Worm (Caenorhabditis elegans) whole organism, L3 larva: ENCODE results near the gene glod-4.

ENCODE experiments used
- R02D3.7 ChIP-seq: fragments of 150-350 bp; optimal IDR thresholded peaks from 2 replicates; lab custom pipeline; 2014; ENCODE audit warnings: missing biosample characterization, missing genetic modification characterization
- ZK546.5 ChIP-seq: sonication (generic microtip); optimal IDR thresholded peaks from 2 replicates; lab custom pipeline; 2017; ENCODE audit warnings: missing biosample characterization, missing genetic modification characterization
- aly-2 ChIP-seq: fragments of 150-350 bp; optimal IDR thresholded peaks from 2 replicates; lab custom pipeline; 2014; ENCODE audit warnings: missing biosample characterization, missing genetic modification characterization
- ama-1 ChIP-seq: fragments of 150-350 bp; optimal IDR thresholded peaks from 2 replicates; lab custom pipeline; 2018
- ceh-16 ChIP-seq: sonication (generic microtip); optimal IDR thresholded peaks from 2 replicates; lab custom pipeline; 2017; ENCODE audit warnings: missing biosample characterization, missing genetic modification characterization
- ceh-28 ChIP-seq: fragments of 150-350 bp; optimal IDR thresholded peaks from 2 replicates; lab custom pipeline; 2014; ENCODE audit warnings: missing biosample characterization, missing genetic modification reagents, missing genetic modification characterization
- ceh-82 ChIP-seq: fragments of 150-350 bp; optimal IDR thresholded peaks from 2 replicates; lab custom pipeline; 2014; ENCODE audit warnings: missing biosample characterization, missing genetic modification characterization
- ceh-9 ChIP-seq: sonication (generic microtip); optimal IDR thresholded peaks from 2 replicates; lab custom pipeline; 2018; ENCODE audit warnings: missing biosample characterization, missing genetic modification characterization
- daf-12 ChIP-seq: fragments of 150-350 bp; optimal IDR thresholded peaks from 2 replicates; lab custom pipeline; 2014; ENCODE audit warnings: missing biosample characterization, missing genetic modification reagents, missing genetic modification characterization
- egl-27 ChIP-seq: sonication (generic microtip); optimal IDR thresholded peaks from 4 replicates; lab custom pipeline; 2017; ENCODE audit warnings: missing biosample characterization, missing genetic modification reagents, missing genetic modification characterization
- egl-5 ChIP-seq: fragments of 150-350 bp; optimal IDR thresholded peaks from 2 replicates; lab custom pipeline; 2017; ENCODE audit warnings: missing biosample characterization, missing genetic modification reagents, missing genetic modification characterization, inconsistent platforms
- elt-1 ChIP-seq: fragments of 150-350 bp; optimal IDR thresholded peaks from 2 replicates; lab custom pipeline; 2014; ENCODE audit warnings: missing biosample characterization, missing genetic modification characterization
- elt-2 ChIP-seq: sonication (generic microtip); optimal IDR thresholded peaks from 2 replicates; lab custom pipeline; 2016; ENCODE audit warnings: missing genetic modification reagents, mild to moderate bottlenecking, missing genetic modification characterization, missing compliant biosample characterization
- elt-3 ChIP-seq, 3 experiments: fragments of 150-350 bp in 1 of 3; sonication (generic microtip) in 2 of 3; optimal IDR thresholded peaks; 2 replicates in 2 of 3; 4 replicates in 1 of 3; lab custom pipeline; 2014 to 2017; ENCODE audit warnings: missing biosample characterization in 3 of 3, missing genetic modification characterization in 3 of 3
- eor-1 ChIP-seq, 2 experiments: fragments of 150-350 bp; optimal IDR thresholded peaks; 2 replicates each; lab custom pipeline; 2014 to 2018; ENCODE audit warnings: missing biosample characterization in 2 of 2, missing genetic modification characterization in 2 of 2
- fkh-10 ChIP-seq: sonication (generic microtip); optimal IDR thresholded peaks from 2 replicates; lab custom pipeline; 2017; ENCODE audit warnings: missing biosample characterization, missing genetic modification reagents, missing genetic modification characterization
- fos-1 ChIP-seq: fragments of 150-350 bp; optimal IDR thresholded peaks from 2 replicates; lab custom pipeline; 2014; ENCODE audit warnings: missing biosample characterization, missing genetic modification characterization
- hmg-11 ChIP-seq: sonication (generic microtip); optimal IDR thresholded peaks from 2 replicates; lab custom pipeline; 2016; ENCODE audit warnings: missing genetic modification characterization, missing compliant biosample characterization
- jun-1 ChIP-seq: fragments of 150-350 bp; optimal IDR thresholded peaks from 2 replicates; lab custom pipeline; 2014; ENCODE audit warnings: missing biosample characterization, missing genetic modification reagents, missing genetic modification characterization
- lin-39 ChIP-seq: fragments of 150-350 bp; optimal IDR thresholded peaks from 2 replicates; lab custom pipeline; 2018; ENCODE audit warnings: missing biosample characterization, missing genetic modification reagents, missing genetic modification characterization
- mdl-1 ChIP-seq: fragments of 150-350 bp; optimal IDR thresholded peaks from 2 replicates; lab custom pipeline; 2014; ENCODE audit warnings: missing biosample characterization, missing genetic modification characterization
- mml-1 ChIP-seq: fragments of 150-350 bp; sonication (generic microtip); optimal IDR thresholded peaks from 3 replicates; lab custom pipeline; 2014; ENCODE audit warnings: missing biosample characterization, missing genetic modification characterization
- nfya-1 ChIP-seq: sonication (generic microtip); optimal IDR thresholded peaks from 2 replicates; lab custom pipeline; 2017; ENCODE audit warnings: missing genetic modification characterization, mild to moderate bottlenecking, missing compliant biosample characterization, antibody characterized with exemption, moderate library complexity; ENCODE audit not compliant: insufficient read depth
- nhr-11 ChIP-seq: fragments of 150-350 bp; optimal IDR thresholded peaks from 2 replicates; lab custom pipeline; 2014; ENCODE audit warnings: missing biosample characterization, missing genetic modification characterization
- nhr-12 ChIP-seq: fragments of 150-350 bp; optimal IDR thresholded peaks from 2 replicates; lab custom pipeline; 2014; ENCODE audit warnings: missing biosample characterization, missing genetic modification characterization
- nhr-23 ChIP-seq: fragments of 150-350 bp; optimal IDR thresholded peaks from 2 replicates; lab custom pipeline; 2014; ENCODE audit warnings: missing biosample characterization, missing genetic modification reagents, missing genetic modification characterization
- nhr-237 ChIP-seq: fragments of 150-350 bp; optimal IDR thresholded peaks from 2 replicates; lab custom pipeline; 2014; ENCODE audit warnings: missing biosample characterization, missing genetic modification characterization
- nhr-25 ChIP-seq: sonication (generic microtip); optimal IDR thresholded peaks from 2 replicates; lab custom pipeline; 2017; ENCODE audit warnings: missing biosample characterization, missing genetic modification characterization
- nhr-28 ChIP-seq: fragments of 150-350 bp; optimal IDR thresholded peaks from 2 replicates; lab custom pipeline; 2014; ENCODE audit warnings: missing biosample characterization, missing genetic modification characterization
- nhr-67 ChIP-seq: fragments of 150-350 bp; optimal IDR thresholded peaks from 2 replicates; lab custom pipeline; 2014; ENCODE audit warnings: missing biosample characterization, missing genetic modification characterization
- nhr-76 ChIP-seq: fragments of 150-350 bp; sonication (generic microtip); optimal IDR thresholded peaks from 5 replicates; lab custom pipeline; 2014; ENCODE audit warnings: missing biosample characterization, missing genetic modification characterization
- nhr-77 ChIP-seq: fragments of 150-350 bp; optimal IDR thresholded peaks from 2 replicates; lab custom pipeline; 2014; ENCODE audit warnings: missing biosample characterization, missing genetic modification characterization
- pha-4 ChIP-seq: fragments of 150-350 bp; optimal IDR thresholded peaks from 2 replicates; lab custom pipeline; 2014; ENCODE audit warnings: missing biosample characterization, missing genetic modification reagents, missing genetic modification characterization
- pqm-1 ChIP-seq: fragments of 150-350 bp; optimal IDR thresholded peaks from 2 replicates; lab custom pipeline; 2017; ENCODE audit warnings: missing biosample characterization, missing genetic modification characterization, inconsistent platforms
- sea-2 ChIP-seq: fragments of 150-350 bp; sonication (generic microtip); optimal IDR thresholded peaks from 4 replicates; lab custom pipeline; 2014; ENCODE audit warnings: missing biosample characterization, missing genetic modification reagents, missing genetic modification characterization
- skn-1 ChIP-seq: fragments of 150-350 bp; optimal IDR thresholded peaks from 2 replicates; lab custom pipeline; 2014; ENCODE audit warnings: missing biosample characterization, missing genetic modification characterization
- snpc-4 ChIP-seq: fragments of 150-350 bp; optimal IDR thresholded peaks from 2 replicates; lab custom pipeline; 2014; ENCODE audit warnings: missing biosample characterization, missing genetic modification characterization
- tbx-2 ChIP-seq: sonication (generic microtip); optimal IDR thresholded peaks from 2 replicates; lab custom pipeline; 2016; ENCODE audit warnings: mild to moderate bottlenecking, missing genetic modification characterization, missing compliant biosample characterization
- unc-39 ChIP-seq: sonication (generic microtip); optimal IDR thresholded peaks from 4 replicates; lab custom pipeline; 2017; ENCODE audit warnings: missing biosample characterization, missing genetic modification characterization
- zag-1 ChIP-seq: fragments of 150-350 bp; optimal IDR thresholded peaks from 2 replicates; lab custom pipeline; 2014; ENCODE audit warnings: missing biosample characterization, missing genetic modification characterization
- ztf-11 ChIP-seq: fragments of 150-350 bp; optimal IDR thresholded peaks from 2 replicates; lab custom pipeline; 2014; ENCODE audit warnings: missing biosample characterization, missing genetic modification characterization
- ztf-4 ChIP-seq: fragments of 150-350 bp; optimal IDR thresholded peaks from 2 replicates; lab custom pipeline; 2014; ENCODE audit warnings: missing biosample characterization, missing genetic modification characterization

glod-4 gene

ce11 chrIII:4160937-4161336 is 7.5 kb downstream of the glod-4 start, which contains the start of gene C01G12.16:
Gene C01G12.16, plus strand, starts transcription at chrIII:4161237.
- TF ChIP-seq skn-1 (tag; lab: Kevin White, UChicago) (no peak), nhr-28 (tag; lab: Kevin White, UChicago) (no peak), hmg-11 (tag; lab: Kevin White, UChicago) (no peak), nhr-11 (tag; lab: Kevin White, UChicago) (no peak), elt-3 (tag; optimal IDR thresholded peaks at IDR 0.05; lab: Kevin White, UChicago) (no peak), fos-1 (tag; lab: Kevin White, UChicago) (no peak), ceh-82 (tag; lab: Kevin White, UChicago) (no peak)

ce11 chrIII:4164071-4164470 is 10.7 kb downstream of the glod-4 start, which contains the start of gene C16C10.8:
Gene C16C10.8, minus strand, starts transcription at chrIII:4164171.
- TF ChIP-seq unc-39 (no peak), nhr-237 (no peak)

- TF ChIP-seq ZK546.5 (tag; lab: Kevin White, UChicago) (no peak), ama-1 (lab: Kevin White, UChicago) (no peak), nhr-28 (tag; lab: Kevin White, UChicago) (no peak), nhr-77 (tag; lab: Kevin White, UChicago) (no peak), jun-1 (tag; lab: Kevin White, UChicago) (no peak), unc-39 (no peak), lin-39 (tag; lab: Kevin White, UChicago) (no peak), ceh-16 (no peak), elt-2 (tag; lab: Kevin White, UChicago) (no peak), tbx-2 (tag; lab: Kevin White, UChicago) (no peak), egl-27 (no peak), fkh-10 (no peak), egl-5 (tag; lab: Kevin White, UChicago) (no peak), mdl-1 (tag; lab: Kevin White, UChicago) (no peak), pqm-1 (no peak)
Measured at ce11 chrIII:4166745-4167144, 13.3 kb downstream of the glod-4 start, which contains the start of gene rnf-5. Gene rnf-5, minus strand, starts transcription at chrIII:4166845.

- no peak for TF ChIP-seq zag-1 (tag; lab: Kevin White, UChicago)
- TF ChIP-seq ztf-11 (tag; lab: Kevin White, UChicago): no peak
- TF ChIP-seq nhr-25 (tag; lab: Kevin White, UChicago): no peak
- TF ChIP-seq ceh-28 (tag; lab: Kevin White, UChicago): no peak
- no peak for TF ChIP-seq nhr-11 (tag; lab: Kevin White, UChicago)
- TF ChIP-seq mml-1: no peak
- no peak for TF ChIP-seq R02D3.7 (tag; lab: Kevin White, UChicago)
- no peak for TF ChIP-seq elt-3 (tag; optimal IDR thresholded peaks at IDR 0.05; lab: Kevin White, UChicago)
- TF ChIP-seq fkh-10: no peak
- no peak for TF ChIP-seq pha-4 (tag; lab: Kevin White, UChicago)
- TF ChIP-seq mdl-1 (tag; lab: Kevin White, UChicago): no peak
- TF ChIP-seq nhr-23 (tag; lab: Kevin White, UChicago): no peak
- no peak for TF ChIP-seq ama-1 (lab: Kevin White, UChicago)
- no peak for TF ChIP-seq snpc-4 (tag; lab: Kevin White, UChicago)
- no peak for TF ChIP-seq jun-1 (tag; lab: Kevin White, UChicago)
- no peak for TF ChIP-seq egl-5 (tag; lab: Kevin White, UChicago)
- TF ChIP-seq daf-12 (tag; lab: Kevin White, UChicago): no peak
Measured at ce11 chrIII:4168665-4169064, 15.3 kb downstream of the glod-4 start, which contains the start of gene ccdc-55. Gene ccdc-55, minus strand, starts transcription at chrIII:4168765.

- TF ChIP-seq ceh-28 (tag; lab: Kevin White, UChicago): peak; percentile 44
- no peak for TF ChIP-seq eor-1 (tag; optimal IDR thresholded peaks at IDR 0.05; lab: Kevin White, UChicago)
- no peak for TF ChIP-seq ztf-4 (tag; lab: Kevin White, UChicago)
- no peak for TF ChIP-seq egl-27
- TF ChIP-seq ceh-16: peak; percentile 3
- TF ChIP-seq fkh-10: no peak
- no peak for TF ChIP-seq daf-12 (tag; lab: Kevin White, UChicago)
- peak; percentile 64 for TF ChIP-seq snpc-4 (tag; lab: Kevin White, UChicago)
- no peak for TF ChIP-seq sea-2
- TF ChIP-seq elt-2 (tag; lab: Kevin White, UChicago): peak; percentile 22
- TF ChIP-seq pha-4 (tag; lab: Kevin White, UChicago): peak; percentile 59
- no peak for TF ChIP-seq nhr-77 (tag; lab: Kevin White, UChicago)
- TF ChIP-seq nhr-25 (tag; lab: Kevin White, UChicago): peak; percentile 22
- peak; percentile 25 for TF ChIP-seq nhr-67 (tag; lab: Kevin White, UChicago)
- peak; percentile 87 for TF ChIP-seq hmg-11 (tag; lab: Kevin White, UChicago)
- no peak for TF ChIP-seq mdl-1 (tag; lab: Kevin White, UChicago)
- no peak for TF ChIP-seq fos-1 (tag; lab: Kevin White, UChicago)
- no peak for TF ChIP-seq nhr-76 (tag; lab: Kevin White, UChicago)
- TF ChIP-seq aly-2 (tag; lab: Kevin White, UChicago): no peak
- no peak for TF ChIP-seq ztf-11 (tag; lab: Kevin White, UChicago)
- TF ChIP-seq tbx-2 (tag; lab: Kevin White, UChicago): peak; percentile 17
- TF ChIP-seq jun-1 (tag; lab: Kevin White, UChicago): no peak
- no peak for TF ChIP-seq elt-3 (tag; optimal IDR thresholded peaks at IDR 0.05; lab: Kevin White, UChicago)
- no peak for TF ChIP-seq nfya-1 (tag; lab: Kevin White, UChicago)
- TF ChIP-seq nhr-12 (tag; lab: Kevin White, UChicago): no peak
- no peak for TF ChIP-seq ceh-9
- TF ChIP-seq pqm-1: no peak
- no peak for TF ChIP-seq nhr-237
- no peak for TF ChIP-seq elt-1 (tag; lab: Kevin White, UChicago)
- TF ChIP-seq zag-1 (tag; lab: Kevin White, UChicago): no peak
- TF ChIP-seq egl-5 (tag; lab: Kevin White, UChicago): no peak
Measured at ce11 chrIII:4170903-4171377, 17.5 kb downstream of the glod-4 start, which contains the start of the genes rnf-121 and C16C10.4. Gene rnf-121, minus strand, starts transcription at chrIII:4170953. Gene C16C10.4, plus strand, starts transcription at chrIII:4171336.
